Worm (Caenorhabditis elegans) whole organism, L1 larva: ENCODE measurements around the gene erg-28.

Experiments used
- C04F5.9 ChIP-seq: sonication (generic microtip); optimal IDR thresholded peaks from 2 replicates; lab custom pipeline; 2016; ENCODE audit warnings: missing genetic modification characterization, missing compliant biosample characterization
- blmp-1 ChIP-seq: fragments of 150-350 bp; optimal IDR thresholded peaks from 2 replicates; lab custom pipeline; 2014; ENCODE audit warnings: missing biosample characterization, missing genetic modification characterization
- fkh-10 ChIP-seq: sonication (generic microtip); optimal IDR thresholded peaks from 2 replicates; lab custom pipeline; 2017; ENCODE audit warnings: missing biosample characterization, missing genetic modification reagents, missing genetic modification characterization
- mep-1 ChIP-seq: fragments of 150-350 bp; optimal IDR thresholded peaks from 2 replicates; lab custom pipeline; 2014; ENCODE audit warnings: missing biosample characterization, missing genetic modification characterization
- nhr-20 ChIP-seq: sonication (generic microtip); optimal IDR thresholded peaks from 2 replicates; lab custom pipeline; 2016; ENCODE audit warnings: mild to moderate bottlenecking, missing genetic modification characterization, missing compliant biosample characterization
- nhr-77 ChIP-seq: fragments of 150-350 bp; optimal IDR thresholded peaks from 2 replicates; lab custom pipeline; 2014; ENCODE audit warnings: missing biosample characterization, missing genetic modification characterization
- pag-3 ChIP-seq: sonication (generic microtip); optimal IDR thresholded peaks from 2 replicates; lab custom pipeline; 2017; ENCODE audit warnings: missing genetic modification characterization, mild to moderate bottlenecking, missing compliant biosample characterization, antibody characterized with exemption, borderline replicate concordance; ENCODE audit not compliant: insufficient read depth
- snpc-4 ChIP-seq: fragments of 150-350 bp; optimal IDR thresholded peaks from 2 replicates; lab custom pipeline; 2014; ENCODE audit warnings: missing biosample characterization, missing genetic modification characterization
- unc-86 ChIP-seq: sonication (generic microtip); optimal IDR thresholded peaks from 2 replicates; lab custom pipeline; 2016; ENCODE audit warnings: missing genetic modification characterization, missing compliant biosample characterization

DNA sequence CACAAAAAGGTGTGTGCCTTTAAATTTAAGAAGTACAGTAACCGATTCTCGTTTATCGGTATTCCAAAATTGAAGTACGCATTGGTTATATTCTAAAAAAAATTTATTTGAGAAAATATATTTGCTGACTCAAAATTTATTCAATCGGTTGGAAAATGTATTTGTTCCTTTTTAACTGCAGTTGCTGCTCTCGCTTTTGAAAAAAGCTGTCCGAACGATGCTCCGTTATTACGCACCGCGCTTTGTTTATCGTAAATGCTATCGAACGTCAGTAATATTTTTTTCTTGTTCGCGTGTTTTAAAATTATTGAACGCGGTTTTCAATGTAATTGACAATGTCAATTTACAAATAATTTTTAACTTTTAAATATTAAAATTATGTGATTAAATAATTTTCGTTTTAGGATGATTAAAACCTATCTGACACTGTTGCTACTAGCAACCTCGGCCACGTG lies 46.9 kb upstream of the erg-28 start, which contains the start of gene sel-1:
- TF ChIP-seq snpc-4 (tag; lab: Kevin White, UChicago): no peak
- no peak for TF ChIP-seq pag-3 (tag; lab: Kevin White, UChicago)
- no peak for TF ChIP-seq unc-86 (tag; lab: Kevin White, UChicago)
- TF ChIP-seq nhr-77 (tag; lab: Kevin White, UChicago): no peak
- peak; percentile 42 for TF ChIP-seq mep-1
- no peak for TF ChIP-seq C04F5.9
- TF ChIP-seq fkh-10 (GFP tag; lab: Kevin White, UChicago): no peak
- TF ChIP-seq nhr-20 (tag; lab: Kevin White, UChicago): peak; percentile 12
- peak; percentile 30 for TF ChIP-seq blmp-1 (tag; lab: Kevin White, UChicago)
